Fruit fly (Drosophila melanogaster): Measurements from ENCODE around the gene CG10486.

dm6 chr3L:5920778-5921177, 14.3 kb upstream of the CG10486 start:
- TF ChIP-seq usp (GFP tag; optimal IDR thresholded peaks at IDR 0.05), result no peak
- no peak for TF ChIP-seq CG32264 (GFP tag; optimal IDR thresholded peaks at IDR 0.05)
- TF ChIP-seq Jra (GFP tag; optimal IDR thresholded peaks at IDR 0.05), result no peak
- TF ChIP-seq fru (GFP tag; optimal IDR thresholded peaks at IDR 0.05), result no peak
